Worm (Caenorhabditis elegans) whole organism, late embryonic: ENCODE data around the gene str-118.

Experiments used
- C38D4.7 ChIP-seq: fragments of 200-800 bp; sonication (Bioruptor generic); optimal IDR thresholded peaks from 2 replicates; lab custom pipeline; 2018; ENCODE audit warnings: mild to moderate bottlenecking, missing genetic modification characterization, moderate library complexity, missing compliant biosample characterization
- K09A11.1 ChIP-seq: sonication (generic microtip); optimal IDR thresholded peaks from 2 replicates; lab custom pipeline; 2017; ENCODE audit warnings: antibody characterized with exemption, mild to moderate bottlenecking, missing genetic modification characterization, missing compliant biosample characterization; ENCODE audit not compliant: insufficient read depth
- ahr-1 ChIP-seq: sonication (generic microtip); optimal IDR thresholded peaks from 2 replicates; lab custom pipeline; 2016; ENCODE audit warnings: missing genetic modification characterization, missing compliant biosample characterization
- ceh-18 ChIP-seq: sonication (generic microtip); optimal IDR thresholded peaks from 2 replicates; lab custom pipeline; 2016; ENCODE audit warnings: missing genetic modification characterization, missing compliant biosample characterization
- ceh-19 ChIP-seq: fragments of 200-800 bp; sonication (Bioruptor generic); optimal IDR thresholded peaks from 2 replicates; lab custom pipeline; 2018; ENCODE audit warnings: mild to moderate bottlenecking, missing genetic modification characterization, missing compliant biosample characterization
- ceh-2 ChIP-seq: sonication (generic microtip); optimal IDR thresholded peaks from 2 replicates; lab custom pipeline; 2016; ENCODE audit warnings: missing genotype, missing genetic modification characterization, missing compliant biosample characterization
- ceh-22 ChIP-seq: sonication (generic microtip); optimal IDR thresholded peaks from 2 replicates; lab custom pipeline; 2017; ENCODE audit warnings: missing biosample characterization, missing genetic modification characterization
- ceh-24 ChIP-seq: sonication (generic microtip); optimal IDR thresholded peaks from 2 replicates; lab custom pipeline; 2016; ENCODE audit warnings: mild to moderate bottlenecking, missing genetic modification characterization, missing compliant biosample characterization
- ceh-45 ChIP-seq: fragments of 200-800 bp; sonication (Bioruptor generic); IDR thresholded peaks from 2 replicates; pipeline ENCODE4 v1.3.6; 2022; ENCODE audit warnings: missing genetic modification reagents, missing genetic modification characterization, missing compliant biosample characterization
- ceh-48 ChIP-seq: sonication (generic microtip); optimal IDR thresholded peaks from 2 replicates; lab custom pipeline; 2016; ENCODE audit warnings: missing genetic modification characterization, inconsistent platforms, missing compliant biosample characterization
- ceh-6 ChIP-seq: fragments of 200-800 bp; sonication (Bioruptor generic); optimal IDR thresholded peaks from 2 replicates; lab custom pipeline; 2018; ENCODE audit warnings: mild to moderate bottlenecking, missing genetic modification characterization, missing compliant biosample characterization
- ceh-9 ChIP-seq: sonication (generic microtip); optimal IDR thresholded peaks from 2 replicates; lab custom pipeline; 2016; ENCODE audit warnings: mild to moderate bottlenecking, missing genetic modification characterization, inconsistent platforms, missing compliant biosample characterization
- dmd-4 ChIP-seq: sonication (generic microtip); optimal IDR thresholded peaks from 2 replicates; lab custom pipeline; 2016; ENCODE audit warnings: borderline replicate concordance, missing genetic modification characterization, missing compliant biosample characterization
- dve-1 ChIP-seq: sonication (generic microtip); optimal IDR thresholded peaks from 2 replicates; lab custom pipeline; 2017; ENCODE audit warnings: antibody characterized with exemption, mild to moderate bottlenecking, missing genetic modification characterization, missing compliant biosample characterization
- eyg-1 ChIP-seq: sonication (generic microtip); optimal IDR thresholded peaks from 2 replicates; lab custom pipeline; 2016; ENCODE audit warnings: missing genotype, missing genetic modification characterization, missing compliant biosample characterization
- fkh-10 ChIP-seq: fragments of 150-350 bp; optimal IDR thresholded peaks from 2 replicates; lab custom pipeline; 2014; ENCODE audit warnings: missing biosample characterization, missing genetic modification reagents, missing genetic modification characterization
- hlh-13 ChIP-seq: fragments of 200-800 bp; sonication (Bioruptor generic); optimal IDR thresholded peaks from 2 replicates; lab custom pipeline; 2018; ENCODE audit warnings: mild to moderate bottlenecking, missing genetic modification characterization, missing compliant biosample characterization
- hlh-15 ChIP-seq: sonication (generic microtip); optimal IDR thresholded peaks from 2 replicates; lab custom pipeline; 2016; ENCODE audit warnings: missing genetic modification characterization, missing compliant biosample characterization
- hlh-30 ChIP-seq: sonication (generic microtip); optimal IDR thresholded peaks from 2 replicates; lab custom pipeline; 2017; ENCODE audit warnings: antibody characterized with exemption, missing genetic modification characterization, missing compliant biosample characterization; ENCODE audit not compliant: insufficient read depth
- hlh-6 ChIP-seq: sonication (generic microtip); optimal IDR thresholded peaks from 2 replicates; lab custom pipeline; 2016; ENCODE audit warnings: missing genotype, missing genetic modification characterization, missing compliant biosample characterization
- hlh-8 ChIP-seq: sonication (generic microtip); optimal IDR thresholded peaks from 2 replicates; lab custom pipeline; 2016; ENCODE audit warnings: missing genotype, missing genetic modification characterization, missing compliant biosample characterization
- lin-11 ChIP-seq: fragments of 200-800 bp; sonication (Bioruptor generic); optimal IDR thresholded peaks from 2 replicates; lab custom pipeline; 2018; ENCODE audit warnings: mild to moderate bottlenecking, missing genetic modification characterization, missing compliant biosample characterization
- nfya-1 ChIP-seq: sonication (generic microtip); optimal IDR thresholded peaks from 2 replicates; lab custom pipeline; 2017; ENCODE audit warnings: missing genetic modification characterization, mild to moderate bottlenecking, missing compliant biosample characterization, antibody characterized with exemption, moderate library complexity
- nhr-232 ChIP-seq: sonication (generic microtip); optimal IDR thresholded peaks from 2 replicates; lab custom pipeline; 2016; ENCODE audit warnings: missing genetic modification characterization, missing compliant biosample characterization
- npax-4 ChIP-seq: sonication (generic microtip); optimal IDR thresholded peaks from 2 replicates; lab custom pipeline; 2016; ENCODE audit warnings: missing genetic modification characterization, missing compliant biosample characterization
- pag-3 ChIP-seq: sonication (generic microtip); optimal IDR thresholded peaks from 2 replicates; lab custom pipeline; 2016; ENCODE audit warnings: missing compliant biosample characterization, missing genetic modification characterization, borderline replicate concordance
- pax-1 ChIP-seq: fragments of 150-350 bp; optimal IDR thresholded peaks from 2 replicates; lab custom pipeline; 2014; ENCODE audit warnings: missing biosample characterization, missing genetic modification characterization
- pha-2 ChIP-seq: sonication (generic microtip); optimal IDR thresholded peaks from 2 replicates; lab custom pipeline; 2017; ENCODE audit warnings: mild to moderate bottlenecking, missing genetic modification characterization, missing compliant biosample characterization
- pha-4 ChIP-seq: fragments of 150-350 bp; optimal IDR thresholded peaks from 2 replicates; lab custom pipeline; 2018; ENCODE audit warnings: missing biosample characterization, missing genetic modification reagents, missing genetic modification characterization
- pqm-1 ChIP-seq: sonication (generic microtip); optimal IDR thresholded peaks from 2 replicates; lab custom pipeline; 2016; ENCODE audit warnings: missing genetic modification characterization, missing compliant biosample characterization
- rnt-1 ChIP-seq: sonication (generic microtip); optimal IDR thresholded peaks from 2 replicates; lab custom pipeline; 2016; ENCODE audit warnings: missing genetic modification characterization, missing compliant biosample characterization
- tbx-7 ChIP-seq: sonication (generic microtip); optimal IDR thresholded peaks from 2 replicates; lab custom pipeline; 2016; ENCODE audit warnings: missing genotype, missing genetic modification characterization, missing compliant biosample characterization
- unc-42 ChIP-seq: sonication (generic microtip); optimal IDR thresholded peaks from 2 replicates; lab custom pipeline; 2016; ENCODE audit warnings: missing genotype, missing genetic modification characterization, missing compliant biosample characterization
- zip-5 ChIP-seq: sonication (generic microtip); optimal IDR thresholded peaks from 2 replicates; lab custom pipeline; 2016; ENCODE audit warnings: missing genetic modification characterization, missing compliant biosample characterization
- ztf-16 ChIP-seq: sonication (generic microtip); optimal IDR thresholded peaks from 2 replicates; lab custom pipeline; 2017; ENCODE audit warnings: missing genetic modification characterization, missing compliant biosample characterization

The str-118 gene

DNA sequence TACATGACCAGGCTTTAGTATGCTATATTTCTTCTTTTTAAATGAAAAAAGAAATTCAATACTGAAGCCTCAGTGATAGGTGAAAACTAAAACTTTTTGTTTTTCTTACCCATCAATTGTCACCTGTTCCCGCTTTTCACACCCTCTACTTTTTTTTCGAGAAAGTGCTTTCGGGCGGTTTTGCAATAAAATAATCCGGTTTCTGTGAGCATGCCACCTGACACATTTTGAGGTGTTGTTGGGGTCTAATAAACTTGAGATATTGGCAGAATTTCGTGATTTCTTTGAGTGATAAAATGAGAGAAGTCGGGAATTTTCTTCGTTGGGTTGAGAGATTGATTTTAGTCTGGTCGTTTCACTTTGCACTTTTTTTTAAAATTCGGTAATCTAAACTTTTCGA lies 8.1 kb downstream of the str-118 start:
- TF ChIP-seq npax-4 (tag; lab: Kevin White, UChicago) (no peak), hlh-6 (tag; lab: Kevin White, UChicago) (no peak), ceh-48 (no peak), pha-4 (tag; lab: Kevin White, UChicago) (no peak)

DNA sequence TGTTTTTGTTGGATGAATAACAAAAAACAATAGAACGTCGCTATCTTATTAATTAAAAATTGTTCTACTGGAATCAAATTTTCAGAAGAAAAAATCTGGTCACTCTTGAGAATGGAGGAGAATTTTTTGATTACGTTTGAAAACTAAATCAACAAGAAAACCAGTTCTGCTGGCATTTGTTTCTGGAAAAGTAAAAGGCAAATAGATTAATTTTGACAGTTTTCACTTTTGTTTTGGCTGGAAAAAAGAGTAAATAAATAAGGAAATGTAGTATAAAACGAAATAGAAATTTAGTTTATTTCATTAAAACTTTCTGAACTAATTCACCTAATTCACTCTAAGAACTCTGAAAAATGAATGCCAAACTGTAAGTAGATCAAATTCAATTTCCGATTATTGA lies 12.3 kb downstream of the str-118 start, which contains the start of gene fipr-13:
Gene fipr-13 (plus strand): TSS at position 301 of the 400 bp plus-strand sequence.
- TF ChIP-seq ceh-18 (no peak), ceh-9 (tag; lab: Kevin White, UChicago) (no peak), pax-1 (tag; lab: Kevin White, UChicago) (no peak), tbx-7 (tag; lab: Kevin White, UChicago) (no peak), pag-3 (tag; lab: Kevin White, UChicago) (no peak), unc-42 (tag; lab: Kevin White, UChicago) (no peak), nfya-1 (tag; lab: Kevin White, UChicago) (no peak), ceh-22 (no peak), ceh-19 (GFP tag; lab: Kevin White, UChicago) (no peak), rnt-1 (tag; lab: Kevin White, UChicago) (no peak), C38D4.7 (GFP tag; lab: Kevin White, UChicago) (no peak), ahr-1 (tag; lab: Kevin White, UChicago) (no peak), lin-11 (no peak), hlh-15 (tag; lab: Kevin White, UChicago) (no peak), pqm-1 (tag; lab: Kevin White, UChicago) (no peak), hlh-30 (no peak), ztf-16 (tag; lab: Kevin White, UChicago) (no peak), nhr-232 (tag; lab: Kevin White, UChicago) (no peak)

DNA sequence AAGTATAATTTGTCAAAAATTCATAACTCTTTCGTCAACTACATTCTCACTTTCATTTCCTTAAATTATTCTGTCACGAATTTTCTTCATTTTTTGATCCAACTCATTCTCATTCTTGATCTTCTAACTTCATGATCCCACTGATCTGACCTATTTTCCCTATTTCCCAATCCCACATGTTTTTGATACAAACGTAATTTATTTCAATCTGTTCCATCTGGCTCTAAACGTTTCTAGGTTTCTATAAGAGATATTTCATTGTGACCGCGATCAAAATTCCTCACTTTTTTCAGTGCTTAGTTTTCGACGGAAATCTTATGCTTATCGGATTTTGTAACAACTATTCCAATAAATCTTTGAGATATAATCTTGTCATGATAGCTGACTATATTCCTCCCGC lies 13.7 kb downstream of the str-118 start:
- TF ChIP-seq zip-5 (tag; lab: Kevin White, UChicago) (no peak), ceh-24 (tag; lab: Kevin White, UChicago) (no peak), hlh-13 (GFP tag; lab: Kevin White, UChicago) (no peak), ceh-6 (GFP tag; lab: Kevin White, UChicago) (no peak), pha-2 (tag; lab: Kevin White, UChicago) (no peak), lin-11 (no peak), pag-3 (tag; lab: Kevin White, UChicago) (no peak), ceh-45 (GFP tag; lab: Robert Waterston, UW) (no peak), unc-42 (tag; lab: Kevin White, UChicago) (no peak)

DNA sequence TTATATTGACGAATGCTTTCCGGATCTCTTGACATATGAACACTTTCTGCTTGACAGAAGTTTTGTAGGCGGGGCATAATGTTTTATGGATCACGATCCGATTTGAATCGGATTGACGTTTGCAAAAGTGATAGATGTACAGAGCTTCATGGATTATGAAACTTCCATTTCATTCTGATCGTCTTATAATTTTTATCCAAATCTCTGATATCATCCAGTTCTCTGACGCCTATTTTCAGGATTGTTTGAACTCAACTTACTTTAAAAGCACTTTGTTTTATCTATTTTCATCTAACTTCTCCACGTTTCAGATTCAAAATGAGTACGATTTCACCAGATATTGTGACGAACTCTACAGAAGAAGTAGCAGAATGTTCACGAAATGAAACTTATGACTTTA lies 14.8 kb downstream of the str-118 start, which contains the start of gene npr-39:
Gene npr-39 (plus strand): TSS at position 301 of the 400 bp plus-strand sequence.
- TF ChIP-seq fkh-10 (no peak), K09A11.1 (tag; lab: Kevin White, UChicago) (no peak), ceh-9 (tag; lab: Kevin White, UChicago) (no peak), hlh-15 (tag; lab: Kevin White, UChicago) (no peak), eyg-1 (tag; lab: Kevin White, UChicago) (no peak), C38D4.7 (GFP tag; lab: Kevin White, UChicago) (no peak), dmd-4 (no peak), dve-1 (no peak), hlh-8 (tag; lab: Kevin White, UChicago) (no peak), pha-2 (tag; lab: Kevin White, UChicago) (no peak), ceh-2 (tag; lab: Kevin White, UChicago) (no peak)
